Fruit fly (Drosophila melanogaster) whole organism, pupa: Measurements from ENCODE around the gene CG9150.
A peak's percentile ranks its signal among the peaks of the same experiment; 100 is the strongest.

ENCODE experiments used
- CG10348 ChIP-seq: fragments of 200-800 bp; sonication (Bioruptor generic); IDR thresholded peaks from 2 replicates; pipeline ENCODE4 v1.3.6; 2022; ENCODE audit warnings: missing biosample characterization, missing genetic modification characterization
- CG12605 ChIP-seq: fragments of 200-800 bp; sonication (Bioruptor generic); IDR thresholded peaks from 2 replicates; pipeline ENCODE4 v1.3.6; 2022; ENCODE audit warnings: missing biosample characterization, missing genetic modification characterization
- CG13204 ChIP-seq: fragments of 200-800 bp; sonication (Bioruptor generic); optimal IDR thresholded peaks from 2 replicates; lab custom pipeline; 2018; ENCODE audit warnings: missing biosample characterization, mild to moderate bottlenecking, missing genetic modification characterization, moderate library complexity
- CG14655 ChIP-seq: fragments of 200-800 bp; sonication (Bioruptor generic); optimal IDR thresholded peaks from 3 replicates; lab custom pipeline; 2017; ENCODE audit warnings: mild to moderate bottlenecking, missing biosample characterization, missing genetic modification reagents, missing genetic modification characterization
- CG17806 ChIP-seq: fragments of 200-800 bp; sonication (Bioruptor generic); optimal IDR thresholded peaks from 2 replicates; lab custom pipeline; 2018; ENCODE audit warnings: missing biosample characterization, mild to moderate bottlenecking, missing genetic modification characterization, moderate library complexity
- CG32121 ChIP-seq: fragments of 200-800 bp; sonication (Bioruptor generic); IDR thresholded peaks from 2 replicates; pipeline ENCODE4 v1.3.6; 2022; ENCODE audit warnings: missing biosample characterization, missing genetic modification characterization
- CG4496 ChIP-seq: fragments of 200-800 bp; sonication (Bioruptor generic); IDR thresholded peaks from 3 replicates; pipeline ENCODE4 v1.3.6; 2022; ENCODE audit warnings: missing biosample characterization, missing genetic modification characterization
- CG8159 ChIP-seq: fragments of 200-800 bp; sonication (Bioruptor generic); optimal IDR thresholded peaks from 3 replicates; lab custom pipeline; 2018; ENCODE audit warnings: missing biosample characterization, mild to moderate bottlenecking, missing genetic modification characterization, moderate library complexity
- CG9948 ChIP-seq: fragments of 200-800 bp; sonication (Bioruptor generic); optimal IDR thresholded peaks from 2 replicates; lab custom pipeline; 2018; ENCODE audit warnings: missing biosample characterization, mild to moderate bottlenecking, missing genetic modification characterization, moderate library complexity
- EcR ChIP-seq: fragments of 200-800 bp; sonication (Bioruptor generic); optimal IDR thresholded peaks from 3 replicates; lab custom pipeline; 2019; ENCODE audit warnings: missing biosample characterization, missing genetic modification characterization, mild to moderate bottlenecking, moderate library complexity, missing genetic modification reagents
- Ets98B ChIP-seq: fragments of 200-800 bp; sonication (Bioruptor generic); IDR thresholded peaks from 2 replicates; pipeline ENCODE4 v1.3.6; 2022; ENCODE audit warnings: missing biosample characterization, missing genetic modification characterization
- fd96Ca ChIP-seq: fragments of 200-800 bp; sonication (Bioruptor generic); IDR thresholded peaks from 3 replicates; pipeline ENCODE4 v1.3.6; 2022; ENCODE audit warnings: missing biosample characterization, missing genetic modification characterization
- gl ChIP-seq: fragments of 200-800 bp; sonication (Bioruptor generic); optimal IDR thresholded peaks from 2 replicates; lab custom pipeline; 2018; ENCODE audit warnings: missing biosample characterization, mild to moderate bottlenecking, missing genetic modification characterization
- rn ChIP-seq: fragments of 200-800 bp; sonication (Bioruptor generic); IDR thresholded peaks from 2 replicates; pipeline ENCODE4 v1.3.6; 2022; ENCODE audit warnings: missing biosample characterization, missing genetic modification characterization

DNA sequence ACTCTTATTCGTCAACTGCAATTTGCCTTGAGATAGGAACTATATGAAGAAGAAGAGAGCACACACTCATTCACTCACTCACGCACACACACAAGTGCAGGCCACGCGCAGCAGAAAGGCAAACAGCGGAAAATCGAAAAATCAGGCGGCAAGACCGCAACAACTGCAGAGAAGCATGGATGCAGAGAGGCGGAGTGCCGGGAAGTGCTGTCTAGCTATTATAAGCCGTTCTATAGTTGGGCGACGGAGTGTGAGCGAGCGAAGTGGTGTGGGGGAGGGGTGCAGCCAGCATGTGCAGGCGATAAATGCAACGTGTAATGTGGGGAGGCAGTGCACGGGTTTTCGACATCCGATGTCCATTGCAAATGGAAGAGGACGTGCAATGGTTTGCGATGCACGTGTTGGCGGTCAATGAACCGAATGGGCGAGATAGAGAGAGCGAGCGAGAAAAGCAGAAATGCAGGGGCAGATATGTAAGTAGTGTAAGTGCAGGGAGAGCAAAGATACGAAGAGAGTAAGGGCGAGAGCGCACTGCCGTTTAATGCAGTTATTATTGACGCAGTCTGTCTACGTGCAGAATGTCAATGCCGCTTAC, 10.5 kb upstream of the CG9150 start:
- TF ChIP-seq CG13204 (GFP tag; lab: Kevin White, UChicago): peak; percentile 72
- peak; percentile 47; the same call in 1 of the 2 replicates for TF ChIP-seq Ets98B (GFP tag; lab: Robert Waterston, UW)
- TF ChIP-seq EcR: peak; percentile 100
- TF ChIP-seq CG8159: no peak
- peak; percentile 1 for TF ChIP-seq gl
- TF ChIP-seq CG9948: no peak
- TF ChIP-seq rn (GFP tag; lab: Robert Waterston, UW): no peak
- TF ChIP-seq CG4496 (GFP tag; lab: Robert Waterston, UW): peak; percentile 57
- peak; percentile 75 for TF ChIP-seq CG32121 (GFP tag; lab: Robert Waterston, UW)
- no peak for TF ChIP-seq CG10348
- no peak for TF ChIP-seq CG17806 (tag; lab: Kevin White, UChicago)
- TF ChIP-seq CG14655 (GFP tag; lab: Kevin White, UChicago): no peak
- TF ChIP-seq CG12605 (GFP tag; lab: Robert Waterston, UW): no peak
- peak; percentile 29; the same call in 1 of the 3 replicates for TF ChIP-seq fd96Ca (GFP tag; lab: Robert Waterston, UW)
